Worm (Caenorhabditis elegans): ENCODE results near the gene Y110A2AL.10.
A peak's percentile ranks its signal among the peaks of the same experiment; 100 is the strongest.

The Y110A2AL.10 gene

DNA sequence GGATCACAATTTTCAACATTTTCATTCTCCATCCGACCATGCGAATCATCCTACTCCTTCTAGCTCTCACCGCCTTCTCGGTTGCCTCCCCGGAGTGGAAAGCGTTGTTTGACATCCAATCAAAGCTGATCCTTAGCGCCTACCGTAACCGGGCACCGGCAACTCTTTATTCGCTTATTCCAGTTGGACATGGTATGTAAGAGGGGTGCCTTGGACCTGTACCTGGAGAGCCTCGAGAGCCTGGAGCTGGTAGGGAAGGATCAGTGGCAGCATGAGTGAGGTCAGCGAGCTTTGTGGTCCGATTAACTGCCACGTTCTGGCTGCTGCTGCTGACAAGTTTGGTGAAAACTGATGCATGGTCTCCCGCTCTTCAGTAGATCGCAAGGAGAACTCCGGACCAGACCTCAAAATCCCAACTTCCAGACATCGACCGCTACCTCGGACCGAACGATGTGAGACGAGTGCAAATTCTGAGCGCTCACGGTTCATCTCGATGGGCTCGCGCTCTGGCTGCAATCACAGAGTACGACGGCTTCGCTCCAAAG, 43.8 kb downstream of the Y110A2AL.10 start, which contains the start of gene K12H6.8:
Gene K12H6.8 (plus strand): TSS at position 38 of the 545 bp plus-strand sequence.
- TF ChIP-seq set-16 (GFP tag; IDR thresholded peaks at IDR 0.05) (peak; percentile 72), sdz-12 (GFP tag; optimal IDR thresholded peaks at IDR 0.05) (peak; percentile 45), duxl-1 (tag; optimal IDR thresholded peaks at IDR 0.05; ENCODE audit: poor library complexity) (peak; percentile 21), nhr-28 (tag; optimal IDR thresholded peaks at IDR 0.05) (no peak)

DNA sequence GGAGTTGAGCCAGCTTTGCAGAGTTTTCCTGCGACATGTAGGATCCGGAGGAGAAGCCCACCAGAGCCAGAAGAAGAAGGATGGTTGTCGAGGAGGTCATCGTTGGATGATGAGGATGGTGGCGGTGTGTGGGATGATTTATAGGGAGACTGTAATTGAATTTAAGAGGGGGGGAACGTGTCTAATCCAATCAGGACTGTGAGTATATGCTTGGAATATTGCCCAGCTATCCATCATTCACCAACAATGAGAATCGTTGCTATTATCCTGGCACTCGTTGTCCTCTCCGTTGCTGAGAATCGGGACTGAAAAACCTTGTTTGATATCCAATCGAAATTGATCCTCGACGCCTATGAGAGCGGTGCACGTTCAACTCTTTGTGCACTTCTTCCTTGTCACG, 45.6 kb downstream of the Y110A2AL.10 start, which contains the start of gene K12H6.5:
Gene K12H6.5 (minus strand): TSS at position 101 of the 400 bp plus-strand sequence.
- TF ChIP-seq unc-130 (GFP tag; optimal IDR thresholded peaks at IDR 0.05) (no peak), ceh-32 (tag; optimal IDR thresholded peaks at IDR 0.05; ENCODE audit: poor library complexity) (no peak), unc-39 (tag; optimal IDR thresholded peaks at IDR 0.05) (no peak), F37D6.2 (tag; optimal IDR thresholded peaks at IDR 0.05) (no peak), daf-12 (tag; optimal IDR thresholded peaks at IDR 0.05) (no peak), nhr-77 (tag; optimal IDR thresholded peaks at IDR 0.05) (no peak), R02D3.7 (tag; optimal IDR thresholded peaks at IDR 0.05) (no peak), snpc-4 (tag; optimal IDR thresholded peaks at IDR 0.05) (no peak), mxl-3 (GFP tag; optimal IDR thresholded peaks at IDR 0.05) (no peak), madf-5 (GFP tag; IDR thresholded peaks at IDR 0.05) (no peak), cey-2 (tag; optimal IDR thresholded peaks at IDR 0.05; ENCODE audit: borderline replicate concordance, insufficient read depth) (no peak), mdl-1 (tag; optimal IDR thresholded peaks at IDR 0.05) (no peak), dmd-8 (GFP tag; IDR thresholded peaks at IDR 0.05) (no peak), tra-1 (GFP tag; IDR thresholded peaks at IDR 0.05) (no peak)

DNA sequence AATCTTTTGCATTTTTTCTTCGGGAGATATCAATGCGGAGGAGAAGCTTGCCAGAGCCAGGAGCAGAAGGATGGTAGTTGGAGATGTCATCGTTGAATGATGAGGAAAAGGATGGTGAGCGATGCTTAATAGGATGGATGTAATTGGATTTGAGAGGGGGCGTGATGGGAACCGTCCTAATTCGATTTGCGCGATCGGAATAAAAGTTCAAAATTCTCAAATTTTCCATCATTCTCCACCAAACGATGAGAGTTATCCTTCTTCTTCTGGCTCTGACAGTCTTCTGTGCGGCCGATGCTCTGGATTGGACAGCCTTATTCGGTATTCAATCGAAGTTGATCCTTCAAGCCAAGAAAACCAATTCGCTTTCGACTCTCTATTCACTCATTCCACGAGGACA, 47.5 kb downstream of the Y110A2AL.10 start, which contains the start of the genes K12H6.4 and K12H6.9:
Gene K12H6.4 (minus strand): TSS at position 101 of the 400 bp plus-strand sequence.
Gene K12H6.9 (plus strand): TSS at position 236 of the 400 bp plus-strand sequence.
- TF ChIP-seq dve-1 (tag; optimal IDR thresholded peaks at IDR 0.05; ENCODE audit: insufficient read depth) (no peak), zag-1 (tag; optimal IDR thresholded peaks at IDR 0.05) (no peak), set-16 (GFP tag; IDR thresholded peaks at IDR 0.05) (no peak), ctbp-1 (GFP tag; IDR thresholded peaks at IDR 0.05) (no peak), tag-97 (GFP tag; IDR thresholded peaks at IDR 0.05) (no peak), F10B5.3 (tag; optimal IDR thresholded peaks at IDR 0.05) (no peak), hmg-1.1 (GFP tag; IDR thresholded peaks at IDR 0.05) (no peak), ceh-20 (GFP tag; IDR thresholded peaks at IDR 0.05) (no peak), fkh-10 (GFP tag; optimal IDR thresholded peaks at IDR 0.05) (no peak), mxl-3 (GFP tag; optimal IDR thresholded peaks at IDR 0.05) (no peak), mdl-1 (tag; optimal IDR thresholded peaks at IDR 0.05) (no peak), nhr-42 (GFP tag; IDR thresholded peaks at IDR 0.05) (no peak), dmd-9 (GFP tag; IDR thresholded peaks at IDR 0.05) (no peak), spr-1 (tag; optimal IDR thresholded peaks at IDR 0.05) (no peak), dpl-1 (GFP tag; optimal IDR thresholded peaks at IDR 0.05) (no peak), Y48G9A.11 (GFP tag; IDR thresholded peaks at IDR 0.05) (no peak)

DNA sequence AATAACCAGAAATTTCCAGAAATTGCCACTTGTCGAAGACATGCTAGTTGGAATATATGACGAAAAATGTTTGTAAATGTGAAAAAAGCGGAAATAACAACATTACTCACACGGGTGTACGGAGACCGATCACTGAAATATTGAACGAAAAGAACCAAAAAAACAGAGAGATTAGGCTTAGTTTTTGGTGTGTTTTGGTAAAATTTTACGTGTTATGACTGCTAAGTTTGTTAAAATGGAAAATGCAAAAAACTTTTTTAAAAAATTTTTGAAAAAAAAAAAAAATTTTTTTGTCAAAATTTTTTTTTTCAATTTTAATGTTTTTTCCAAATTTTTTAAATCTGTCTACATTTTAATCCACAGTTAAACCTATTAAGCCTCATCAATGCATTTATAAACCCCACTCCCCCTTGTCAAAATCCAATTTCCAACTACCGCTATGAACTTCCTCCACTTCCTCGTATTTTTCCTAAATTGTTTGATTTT, 49.2 kb downstream of the Y110A2AL.10 start, which contains the start of the genes fut-4 and K12H6.10:
Gene fut-4 (minus strand): TSS at position 101 of the 486 bp plus-strand sequence.
Gene K12H6.10 (plus strand): TSS at position 436 of the 486 bp plus-strand sequence.
- TF ChIP-seq nhr-111 (GFP tag; optimal IDR thresholded peaks at IDR 0.05) (no peak), ceh-44 (GFP tag; IDR thresholded peaks at IDR 0.05) (no peak), hlh-11 (tag; optimal IDR thresholded peaks at IDR 0.05) (no peak), F37D6.2 (tag; optimal IDR thresholded peaks at IDR 0.05) (no peak), egl-43 (GFP tag; IDR thresholded peaks at IDR 0.05) (no peak), unc-39 (tag; optimal IDR thresholded peaks at IDR 0.05) (no peak), ctbp-1 (GFP tag; IDR thresholded peaks at IDR 0.05) (no peak), ZK546.5 (tag; optimal IDR thresholded peaks at IDR 0.05) (no peak), fos-1 (tag; optimal IDR thresholded peaks at IDR 0.05) (no peak), duxl-1 (tag; optimal IDR thresholded peaks at IDR 0.05; ENCODE audit: poor library complexity) (no peak), zag-1 (tag; optimal IDR thresholded peaks at IDR 0.05) (no peak), sdz-12 (GFP tag; optimal IDR thresholded peaks at IDR 0.05) (no peak), ztf-11 (tag; optimal IDR thresholded peaks at IDR 0.05) (no peak), aha-1 (tag) (no peak), Y5F2A.4 (GFP tag; optimal IDR thresholded peaks at IDR 0.05) (no peak), Y48G9A.11 (GFP tag; IDR thresholded peaks at IDR 0.05) (no peak), cey-2 (tag; optimal IDR thresholded peaks at IDR 0.05; ENCODE audit: borderline replicate concordance, insufficient read depth) (no peak), lin-38 (GFP tag; IDR thresholded peaks at IDR 0.05) (no peak)

All from whole organism, L4 larva.